Worm (Caenorhabditis elegans): ENCODE measurements around the gene acd-4.

Gene acd-4

DNA sequence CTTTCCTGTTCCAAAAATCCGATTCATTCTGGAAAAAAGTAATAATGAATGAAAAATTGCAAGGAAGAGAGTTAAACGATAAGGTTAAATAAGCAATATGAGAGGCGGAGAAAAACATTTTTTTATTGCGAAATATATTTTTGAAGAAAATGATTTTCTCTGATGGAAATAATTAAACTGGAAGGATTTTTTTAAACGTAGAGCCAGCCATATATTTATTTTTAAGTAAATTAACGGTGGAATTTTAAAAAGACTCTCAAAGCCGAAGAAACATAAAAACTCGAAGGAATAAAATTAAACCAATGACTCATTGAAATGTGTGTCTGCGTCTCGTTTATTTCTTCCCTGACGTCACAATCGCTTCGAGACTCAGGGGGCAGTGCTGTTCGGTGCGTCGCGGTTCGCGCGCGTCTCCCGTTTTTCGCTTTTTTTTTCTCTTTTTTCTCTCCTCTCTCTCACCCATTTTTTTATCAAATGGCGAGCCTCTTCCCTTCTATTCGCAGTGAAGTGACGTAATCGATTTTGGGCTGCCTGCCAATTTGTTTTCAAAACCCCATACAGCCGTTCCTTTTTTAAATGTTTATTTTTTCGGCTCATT, 31.8 kb upstream of the acd-4 start, which contains the start of gene vps-60:
TSS of gene vps-60 (minus strand) at position 30 of the 598 bp plus-strand sequence.
- TF ChIP-seq ceh-63 (GFP tag; optimal IDR thresholded peaks at IDR 0.05) (no peak), skn-1 (tag; optimal IDR thresholded peaks at IDR 0.05) (peak; percentile 91), sptf-1 (tag; optimal IDR thresholded peaks at IDR 0.05) (no peak), ama-1 (optimal IDR thresholded peaks at IDR 0.05) (peak; percentile 10), sox-4 (tag; optimal IDR thresholded peaks at IDR 0.05) (peak; percentile 76), irx-1 (tag; optimal IDR thresholded peaks at IDR 0.05) (peak; percentile 79), elt-3 (tag; optimal IDR thresholded peaks at IDR 0.05) (peak in 5 of 6 experiments; percentile 48 to 91 (median 72)), fos-1 (tag; optimal IDR thresholded peaks at IDR 0.05) (peak; percentile 98), tlp-1 (tag; optimal IDR thresholded peaks at IDR 0.05) (no peak), pax-3 (tag; optimal IDR thresholded peaks at IDR 0.05) (peak; percentile 87), lin-14 (GFP tag; optimal IDR thresholded peaks at IDR 0.05) (peak; percentile 98), hlh-4 (tag; optimal IDR thresholded peaks at IDR 0.05) (no peak), snu-23 (GFP tag; optimal IDR thresholded peaks at IDR 0.05) (peak; percentile 96), nhr-77 (tag; optimal IDR thresholded peaks at IDR 0.05) (peak; percentile 93), alr-1 (tag; optimal IDR thresholded peaks at IDR 0.05; ENCODE audit: borderline replicate concordance) (no peak), ztf-11 (tag; optimal IDR thresholded peaks at IDR 0.05) (peak in 1 of 2 experiments; percentile 46), unc-130 (tag; optimal IDR thresholded peaks at IDR 0.05) (peak; percentile 89), dpl-1 (GFP tag; optimal IDR thresholded peaks at IDR 0.05) (peak; percentile 73 to 82 (median 81)), tbx-2 (tag; optimal IDR thresholded peaks at IDR 0.05) (peak; percentile 95), unc-30 (tag; optimal IDR thresholded peaks at IDR 0.05) (no peak), C16A3.4 (tag; optimal IDR thresholded peaks at IDR 0.05) (peak; percentile 90), F16B12.6 (tag; optimal IDR thresholded peaks at IDR 0.05) (peak; percentile 10), nhr-84 (tag; optimal IDR thresholded peaks at IDR 0.05) (no peak), nhr-85 (tag) (peak; percentile 96), rnt-1 (tag; optimal IDR thresholded peaks at IDR 0.05) (peak; percentile 89), efl-1 (optimal IDR thresholded peaks at IDR 0.05) (peak; percentile 84 to 89), efl-1 (GFP tag; optimal IDR thresholded peaks at IDR 0.05 in 1 of 2) (peak; percentile 68 to 96), ceh-88 (GFP tag; IDR thresholded peaks at IDR 0.05) (peak; percentile 77; the same call in 1 of the 2 replicates), pag-3 (tag; optimal IDR thresholded peaks at IDR 0.05; ENCODE audit: borderline replicate concordance, insufficient read depth) (no peak), lin-15B (tag; optimal IDR thresholded peaks at IDR 0.05) (peak; percentile 80), ets-5 (GFP tag; IDR thresholded peaks at IDR 0.05) (no peak), nhr-90 (tag; optimal IDR thresholded peaks at IDR 0.05; ENCODE audit: poor library complexity) (peak; percentile 86), aha-1 (tag; optimal IDR thresholded peaks at IDR 0.05) (peak; percentile 22), nhr-71 (tag; optimal IDR thresholded peaks at IDR 0.05) (peak; percentile 98), elt-2 (tag; optimal IDR thresholded peaks at IDR 0.05) (peak; percentile 79), ces-1 (GFP tag; optimal IDR thresholded peaks at IDR 0.05) (no peak), xbp-1 (tag; optimal IDR thresholded peaks at IDR 0.05) (peak; percentile 98), ceh-8 (GFP tag; optimal IDR thresholded peaks at IDR 0.05) (peak; percentile 78), zip-4 (GFP tag; optimal IDR thresholded peaks at IDR 0.05) (peak; percentile 55), ceh-90 (tag; optimal IDR thresholded peaks at IDR 0.05) (peak; percentile 47), unc-62 (GFP tag; optimal IDR thresholded peaks at IDR 0.05) (no peak), fkh-10 (GFP tag; optimal IDR thresholded peaks at IDR 0.05) (peak; percentile 85), hpl-2 (GFP tag; optimal IDR thresholded peaks at IDR 0.05) (peak; percentile 34), nhr-12 (tag; optimal IDR thresholded peaks at IDR 0.05) (no peak), unc-86 (tag; optimal IDR thresholded peaks at IDR 0.05) (peak; percentile 89), fkh-8 (tag; optimal IDR thresholded peaks at IDR 0.05) (peak; percentile 98), pqm-1 (tag; optimal IDR thresholded peaks at IDR 0.05) (no peak), nhr-19 (GFP tag; conservative IDR thresholded peaks at IDR 0.05) (peak; percentile 93), unc-98 (GFP tag; IDR thresholded peaks at IDR 0.05) (no peak), vab-15 (tag; optimal IDR thresholded peaks at IDR 0.05) (no peak), Y116A8C.19 (tag; optimal IDR thresholded peaks at IDR 0.05; ENCODE audit: borderline replicate concordance) (no peak), isw-1 (GFP tag; IDR thresholded peaks at IDR 0.05) (peak; percentile 94)

Data from whole organism, L1 larva.